Fruit fly (Drosophila melanogaster) whole organism, prepupa: Measurements from ENCODE around the gene CG4069.

Experiments used
- CG31627 ChIP-seq: fragments of 200-800 bp; sonication (Bioruptor generic); optimal IDR thresholded peaks from 3 replicates; lab custom pipeline; 2016; ENCODE audit warnings: missing biosample characterization, missing genetic modification characterization
- CG6792 ChIP-seq: fragments of 200-800 bp; sonication (Bioruptor generic); optimal IDR thresholded peaks from 3 replicates; lab custom pipeline; 2016; ENCODE audit warnings: missing biosample characterization, missing genetic modification characterization
- CG8119 ChIP-seq: fragments of 200-800 bp; sonication (Bioruptor generic); IDR thresholded peaks from 3 replicates; pipeline ENCODE4 v1.3.6; 2022; ENCODE audit warnings: missing biosample characterization, missing genetic modification characterization
- Met ChIP-seq: fragments of 200-800 bp; sonication (Bioruptor generic); optimal IDR thresholded peaks from 3 replicates; lab custom pipeline; 2016; ENCODE audit warnings: missing biosample characterization, missing genetic modification characterization
- esn ChIP-seq: fragments of 200-800 bp; sonication (Bioruptor generic); optimal IDR thresholded peaks from 2 replicates; lab custom pipeline; 2016; ENCODE audit warnings: missing biosample characterization, mild to moderate bottlenecking, missing genetic modification characterization, moderate library complexity

- peak; percentile 21 for TF ChIP-seq CG6792
- TF ChIP-seq esn: peak; percentile 54
- TF ChIP-seq CG31627 (GFP tag; lab: Kevin White, UChicago): peak; percentile 31
- TF ChIP-seq CG8119 (GFP tag; lab: Robert Waterston, UW): peak; percentile 32; the same call in 1 of the 3 replicates
- no peak for TF ChIP-seq Met
These were observed 33.1 kb downstream of the CG4069 start, which contains the start of the genes CG10646 and vih for dm6 chr3L:12503865-12504650.
